Worm (Caenorhabditis elegans): Measurements from ENCODE around the gene fbxa-141.

DNA sequence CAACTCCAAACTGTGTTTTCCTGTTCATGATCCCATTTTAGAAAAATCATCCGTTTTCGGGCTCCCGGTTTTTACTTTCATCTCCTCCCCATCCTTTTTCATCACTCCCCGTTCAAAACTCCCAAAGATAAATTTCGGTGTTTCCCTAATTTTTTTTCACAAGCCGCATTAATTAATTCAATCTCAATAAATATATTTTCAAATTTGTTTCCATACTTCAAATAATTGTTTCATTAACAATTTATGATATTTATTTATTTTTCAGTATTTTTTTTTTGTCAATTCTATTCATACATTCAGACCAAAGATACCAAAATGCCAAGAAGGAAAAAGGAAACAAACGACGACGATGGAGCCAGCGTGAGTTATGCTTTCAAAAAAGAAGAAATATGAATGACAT, 7.7 kb upstream of the fbxa-141 start, which contains the start of gene D1025.1:
- TF ChIP-seq blmp-1 (tag; optimal IDR thresholded peaks at IDR 0.05; ENCODE audit: insufficient read depth): no peak
- TF ChIP-seq ama-1 (optimal IDR thresholded peaks at IDR 0.05): no peak
- TF ChIP-seq ztf-4 (tag; optimal IDR thresholded peaks at IDR 0.05): no peak
- no peak for TF ChIP-seq alr-1 (tag; optimal IDR thresholded peaks at IDR 0.05)
- TF ChIP-seq sem-4 (tag; optimal IDR thresholded peaks at IDR 0.05): no peak
- no peak for TF ChIP-seq ceh-82 (tag; optimal IDR thresholded peaks at IDR 0.05)
- no peak for TF ChIP-seq egl-27 (tag; optimal IDR thresholded peaks at IDR 0.05)
- no peak for TF ChIP-seq nhr-11 (tag; optimal IDR thresholded peaks at IDR 0.05)
- TF ChIP-seq nhr-237 (tag; optimal IDR thresholded peaks at IDR 0.05): no peak
- TF ChIP-seq F13H6.1 (tag; optimal IDR thresholded peaks at IDR 0.05): no peak
- TF ChIP-seq crh-2 (tag; optimal IDR thresholded peaks at IDR 0.05): no peak

Data from whole organism, L2 larva.